Fruit fly (Drosophila melanogaster) whole organism: Measurements from ENCODE around the gene snk.

Source experiments
- Dll ChIP-seq: fragments of >200 bp; optimal IDR thresholded peaks from 2 replicates; lab custom pipeline; 2017
- usp ChIP-seq: fragments of >200 bp; optimal IDR thresholded peaks from 2 replicates; lab custom pipeline; 2017; ENCODE audit warnings: missing biosample characterization, missing genetic modification characterization, mixed read lengths

DNA sequence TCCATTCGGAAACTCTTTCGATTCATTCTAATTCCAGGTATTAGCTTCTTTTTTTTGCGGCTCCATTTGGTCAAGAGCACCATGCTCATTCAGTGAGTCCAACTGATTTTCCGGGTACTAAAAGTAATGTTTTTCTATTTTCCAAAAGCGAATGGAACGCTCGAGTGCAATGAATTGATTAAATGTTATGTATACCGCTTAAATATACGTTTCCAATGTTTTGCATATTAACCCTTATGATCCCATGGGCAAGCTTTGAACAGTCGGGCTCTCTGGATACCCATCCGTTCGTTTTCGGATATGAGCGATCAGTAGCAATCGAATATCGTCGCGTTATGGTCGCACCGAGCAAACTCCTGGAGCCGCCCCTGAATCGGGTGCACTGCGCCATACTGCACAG, 4.9 kb upstream of the snk start, which contains the start of gene CG31157:
- TF ChIP-seq Dll (lab: Kevin White, UChicago) (no peak), usp (GFP tag; lab: Kevin White, UChicago) (no peak)
